Fruit fly (Drosophila melanogaster) whole organism, embryonic: ENCODE data around the gene CG13117.

Source experiments
- Atf3 ChIP-seq: fragments of 200-800 bp; sonication (Bioruptor generic); optimal IDR thresholded peaks from 3 replicates; lab custom pipeline; 2016; ENCODE audit warnings: missing biosample characterization, missing genetic modification characterization
- BtbVII ChIP-seq: fragments of 200-800 bp; sonication (Bioruptor generic); optimal IDR thresholded peaks from 3 replicates; lab custom pipeline; 2017; ENCODE audit warnings: missing biosample characterization, mild to moderate bottlenecking, missing genetic modification characterization
- CG10654 ChIP-seq: fragments of 200-800 bp; sonication (Bioruptor generic); optimal IDR thresholded peaks from 2 replicates; lab custom pipeline; 2016; ENCODE audit warnings: missing biosample characterization, missing genetic modification characterization
- CG11247 ChIP-seq: fragments of 200-800 bp; sonication (Bioruptor generic); IDR thresholded peaks from 2 replicates; pipeline ENCODE4 v1.3.6; 2022; ENCODE audit warnings: missing biosample characterization, missing genetic modification characterization
- CG11560 ChIP-seq: fragments of 200-800 bp; sonication (Bioruptor generic); IDR thresholded peaks from 3 replicates; pipeline ENCODE4 v1.3.6; 2022; ENCODE audit warnings: missing biosample characterization, missing genetic modification characterization
- CG12391 ChIP-seq: fragments of 200-800 bp; sonication (Bioruptor generic); optimal IDR thresholded peaks from 3 replicates; lab custom pipeline; 2018; ENCODE audit warnings: missing biosample characterization, mild to moderate bottlenecking, missing genetic modification characterization, moderate library complexity
- CG15011 ChIP-seq: fragments of 200-800 bp; sonication (Bioruptor generic); optimal IDR thresholded peaks from 3 replicates; lab custom pipeline; 2018; ENCODE audit warnings: missing biosample characterization, mild to moderate bottlenecking, missing genetic modification characterization
- CG15269 ChIP-seq: fragments of 200-800 bp; sonication (Bioruptor generic); optimal IDR thresholded peaks from 2 replicates; lab custom pipeline; 2018; ENCODE audit warnings: missing biosample characterization, mild to moderate bottlenecking, missing genetic modification characterization, moderate library complexity
- CG17385 ChIP-seq: fragments of 200-800 bp; sonication (Bioruptor generic); optimal IDR thresholded peaks from 3 replicates; lab custom pipeline; 2018; ENCODE audit warnings: missing biosample characterization, mild to moderate bottlenecking, missing genetic modification characterization
- CG17802 ChIP-seq: fragments of 200-800 bp; sonication (Bioruptor generic); optimal IDR thresholded peaks from 2 replicates; lab custom pipeline; 2018; ENCODE audit warnings: missing biosample characterization, mild to moderate bottlenecking, missing genetic modification characterization, moderate library complexity
- CG18011 ChIP-seq: fragments of 200-800 bp; sonication (Bioruptor generic); optimal IDR thresholded peaks from 2 replicates; lab custom pipeline; 2017; ENCODE audit warnings: missing biosample characterization, missing genetic modification characterization, mild to moderate bottlenecking, moderate library complexity, missing genotype
- CG18262 ChIP-seq: fragments of 200-800 bp; optimal IDR thresholded peaks from 3 replicates; lab custom pipeline; 2019; ENCODE audit warnings: missing biosample characterization, mild to moderate bottlenecking, missing genetic modification characterization, moderate library complexity
- CG18599 ChIP-seq: fragments of 200-800 bp; sonication (Bioruptor generic); optimal IDR thresholded peaks from 3 replicates; lab custom pipeline; 2017; ENCODE audit warnings: missing biosample characterization, missing genetic modification characterization, mild to moderate bottlenecking, moderate library complexity, missing genetic modification reagents
- CG2712 ChIP-seq: fragments of 200-800 bp; optimal IDR thresholded peaks from 3 replicates; lab custom pipeline; 2019; ENCODE audit warnings: missing biosample characterization, mild to moderate bottlenecking, missing genetic modification characterization, moderate library complexity
- CG3163 ChIP-seq: fragments of 200-800 bp; sonication (Bioruptor generic); optimal IDR thresholded peaks from 3 replicates; lab custom pipeline; 2016; ENCODE audit warnings: missing biosample characterization, missing genetic modification characterization
- CG3281 ChIP-seq: fragments of 200-800 bp; sonication (Bioruptor generic); optimal IDR thresholded peaks from 3 replicates; lab custom pipeline; 2017; ENCODE audit warnings: missing biosample characterization, mild to moderate bottlenecking, missing genetic modification characterization
- CG42726 ChIP-seq: fragments of 200-800 bp; sonication (Bioruptor generic); IDR thresholded peaks from 2 replicates; pipeline ENCODE4 v1.3.6; 2022; ENCODE audit warnings: missing biosample characterization, missing genetic modification characterization; ENCODE audit not compliant: partially characterized antibody
- CG4404 ChIP-seq: fragments of 200-800 bp; sonication (Bioruptor generic); IDR thresholded peaks from 2 replicates; pipeline ENCODE4 v1.3.6; 2022; ENCODE audit warnings: missing biosample characterization, missing genetic modification characterization
- CG4617 ChIP-seq: fragments of 200-800 bp; sonication (Bioruptor generic); optimal IDR thresholded peaks from 3 replicates; lab custom pipeline; 2016; ENCODE audit warnings: missing biosample characterization, missing genetic modification characterization, borderline replicate concordance
- CG6272 ChIP-seq: fragments of 200-800 bp; sonication (Bioruptor generic); IDR thresholded peaks from 2 replicates; pipeline ENCODE4 v1.3.6; 2022; ENCODE audit warnings: missing biosample characterization, missing genetic modification characterization
- CG6765 ChIP-seq: fragments of 200-800 bp; sonication (Bioruptor generic); optimal IDR thresholded peaks from 3 replicates; lab custom pipeline; 2017; ENCODE audit warnings: missing biosample characterization, mild to moderate bottlenecking, missing genetic modification characterization
- CG6813 ChIP-seq: fragments of 200-800 bp; sonication (Bioruptor generic); optimal IDR thresholded peaks from 2 replicates; lab custom pipeline; 2017; ENCODE audit warnings: missing biosample characterization, missing genetic modification characterization, mild to moderate bottlenecking, moderate library complexity, missing genetic modification reagents
- CG8089 ChIP-seq: fragments of 200-800 bp; sonication (Bioruptor generic); optimal IDR thresholded peaks from 3 replicates; lab custom pipeline; 2016; ENCODE audit warnings: missing biosample characterization, missing genetic modification characterization
- CG9797 ChIP-seq: fragments of 200-800 bp; sonication (Bioruptor generic); optimal IDR thresholded peaks from 3 replicates; lab custom pipeline; 2018; ENCODE audit warnings: missing biosample characterization, mild to moderate bottlenecking, missing genetic modification characterization
- CTCF ChIP-seq: fragments of 200-800 bp; sonication (Bioruptor generic); optimal IDR thresholded peaks from 2 replicates; lab custom pipeline; 2017; ENCODE audit warnings: missing biosample characterization, mild to moderate bottlenecking, missing genetic modification characterization, moderate library complexity
- Camta ChIP-seq: fragments of 200-800 bp; sonication (Bioruptor generic); optimal IDR thresholded peaks from 2 replicates; lab custom pipeline; 2016; ENCODE audit warnings: missing biosample characterization, missing genetic modification characterization
- Chrac-16 ChIP-seq: fragments of 200-800 bp; sonication (Bioruptor generic); optimal IDR thresholded peaks from 3 replicates; lab custom pipeline; 2016; ENCODE audit warnings: missing biosample characterization, missing genetic modification characterization
- Deaf1 ChIP-seq: fragments of 200-800 bp; optimal IDR thresholded peaks from 3 replicates; lab custom pipeline; 2019; ENCODE audit warnings: missing biosample characterization, mild to moderate bottlenecking, missing genetic modification characterization, moderate library complexity
- Doc3 ChIP-seq: fragments of 200-800 bp; sonication (Bioruptor generic); IDR thresholded peaks from 3 replicates; pipeline ENCODE4 v1.3.6; 2022; ENCODE audit warnings: missing biosample characterization, missing genetic modification characterization; ENCODE audit not compliant: partially characterized antibody
- Dp ChIP-seq: fragments of 200-800 bp; sonication (Bioruptor generic); optimal IDR thresholded peaks from 2 replicates; lab custom pipeline; 2018; ENCODE audit warnings: missing biosample characterization, mild to moderate bottlenecking, missing genetic modification characterization, moderate library complexity
- Elba2 ChIP-seq: fragments of 200-800 bp; sonication (Bioruptor generic); optimal IDR thresholded peaks from 3 replicates; lab custom pipeline; 2016; ENCODE audit warnings: missing biosample characterization, missing genetic modification characterization
- Hand ChIP-seq: fragments of 200-800 bp; sonication (Bioruptor generic); optimal IDR thresholded peaks from 2 replicates; lab custom pipeline; 2017; ENCODE audit warnings: mild to moderate bottlenecking, missing biosample characterization, missing genetic modification reagents, missing genetic modification characterization
- Hr3 ChIP-seq: fragments of 200-800 bp; sonication (Bioruptor generic); optimal IDR thresholded peaks from 3 replicates; lab custom pipeline; 2016; ENCODE audit warnings: missing biosample characterization, missing genetic modification characterization
- NC2α ChIP-seq: fragments of 200-800 bp; sonication (Bioruptor generic); optimal IDR thresholded peaks from 2 replicates; lab custom pipeline; 2016; ENCODE audit warnings: missing biosample characterization, missing genetic modification characterization
- Oli ChIP-seq: fragments of 200-800 bp; sonication (Bioruptor generic); optimal IDR thresholded peaks from 2 replicates; lab custom pipeline; 2018; ENCODE audit warnings: missing biosample characterization, mild to moderate bottlenecking, missing genetic modification characterization, moderate library complexity
- Usf ChIP-seq: fragments of 200-800 bp; sonication (Bioruptor generic); optimal IDR thresholded peaks from 2 replicates; lab custom pipeline; 2017; ENCODE audit warnings: missing genotype, missing biosample characterization, missing genetic modification characterization
- Xbp1 ChIP-seq: fragments of 200-800 bp; sonication (Bioruptor generic); optimal IDR thresholded peaks from 3 replicates; lab custom pipeline; 2016; ENCODE audit warnings: missing biosample characterization, mild to moderate bottlenecking, missing genetic modification characterization
- abd-A ChIP-seq: fragments of 200-800 bp; sonication (Bioruptor generic); optimal IDR thresholded peaks from 3 replicates; lab custom pipeline; 2019; ENCODE audit warnings: missing biosample characterization, mild to moderate bottlenecking, missing genetic modification characterization, moderate library complexity
- bigmax ChIP-seq: fragments of 200-800 bp; sonication (Bioruptor generic); optimal IDR thresholded peaks from 2 replicates; lab custom pipeline; 2018; ENCODE audit warnings: missing biosample characterization, mild to moderate bottlenecking, missing genetic modification characterization
- cg ChIP-seq: fragments of 200-800 bp; sonication (Bioruptor generic); optimal IDR thresholded peaks from 3 replicates; lab custom pipeline; 2019; ENCODE audit warnings: missing biosample characterization, mild to moderate bottlenecking, missing genetic modification characterization, moderate library complexity
- da ChIP-seq: fragments of 200-800 bp; sonication (Bioruptor generic); optimal IDR thresholded peaks from 2 replicates; lab custom pipeline; 2016; ENCODE audit warnings: missing biosample characterization, missing genetic modification characterization
- fd102C ChIP-seq: fragments of 200-800 bp; sonication (Bioruptor generic); optimal IDR thresholded peaks from 2 replicates; lab custom pipeline; 2018; ENCODE audit warnings: missing biosample characterization, mild to moderate bottlenecking, missing genetic modification characterization, moderate library complexity
- fd96Cb ChIP-seq: fragments of 200-800 bp; sonication (Bioruptor generic); optimal IDR thresholded peaks from 2 replicates; lab custom pipeline; 2018; ENCODE audit warnings: missing biosample characterization, mild to moderate bottlenecking, missing genetic modification characterization, moderate library complexity
- grn ChIP-seq: fragments of 200-800 bp; sonication (Bioruptor generic); optimal IDR thresholded peaks from 3 replicates; lab custom pipeline; 2017; ENCODE audit warnings: missing biosample characterization, missing genetic modification characterization
- gro ChIP-seq: fragments of 200-800 bp; sonication (Bioruptor generic); optimal IDR thresholded peaks from 2 replicates; lab custom pipeline; 2016; ENCODE audit warnings: missing biosample characterization, missing genetic modification characterization
- gsb ChIP-seq: fragments of 200-800 bp; sonication (Bioruptor generic); IDR thresholded peaks from 2 replicates; pipeline ENCODE4 v1.3.6; 2022; ENCODE audit warnings: missing biosample characterization, missing genetic modification characterization
- gsb-n ChIP-seq: fragments of 200-800 bp; sonication (Bioruptor generic); optimal IDR thresholded peaks from 3 replicates; lab custom pipeline; 2018; ENCODE audit warnings: missing biosample characterization, mild to moderate bottlenecking, missing genetic modification characterization
- nerfin-2 ChIP-seq: fragments of 200-800 bp; sonication (Bioruptor generic); IDR thresholded peaks from 2 replicates; pipeline ENCODE4 v1.3.6; 2022; ENCODE audit warnings: missing biosample characterization, missing genetic modification characterization; ENCODE audit not compliant: partially characterized antibody
- ro ChIP-seq: fragments of 200-800 bp; sonication (Bioruptor generic); IDR thresholded peaks from 2 replicates; pipeline ENCODE4 v1.3.6; 2022; ENCODE audit warnings: missing biosample characterization, missing genetic modification characterization
- run ChIP-seq: fragments of 200-800 bp; sonication (Bioruptor generic); optimal IDR thresholded peaks from 3 replicates; lab custom pipeline; 2018; ENCODE audit warnings: missing biosample characterization, mild to moderate bottlenecking, missing genetic modification characterization
- sim ChIP-seq: fragments of 200-800 bp; sonication (Bioruptor generic); IDR thresholded peaks from 2 replicates; pipeline ENCODE4 v1.3.6; 2022; ENCODE audit warnings: missing biosample characterization, missing genetic modification characterization

Gene CG13117

dm6 chr2L:9758856-9759255, 22.4 kb downstream of the CG13117 start (continued):
- TF ChIP-seq CG18011 (GFP tag; lab: Kevin White, UChicago) (peak; percentile 30), nerfin-2 (GFP tag; lab: Robert Waterston, UW) (peak; percentile 87), Doc3 (peak; percentile 92), CG11560 (peak; percentile 71; the same call in 2 of the 3 replicates), CG6765 (GFP tag; lab: Kevin White, UChicago) (no peak), cg (GFP tag; lab: Kevin White, UChicago) (peak; percentile 25), Dp (GFP tag; lab: Kevin White, UChicago) (peak; percentile 13), Hand (GFP tag; lab: Kevin White, UChicago) (no peak), abd-A (tag; lab: Kevin White, UChicago) (no peak), CG17802 (no peak), grn (GFP tag; lab: Kevin White, UChicago) (no peak), CG4404 (peak; percentile 42; the same call in 1 of the 2 replicates), Usf (GFP tag; lab: Kevin White, UChicago) (no peak), CG10654 (GFP tag; lab: Kevin White, UChicago) (peak; percentile 17), CG11247 (GFP tag; lab: Robert Waterston, UW) (peak; percentile 59; the same call in 1 of the 2 replicates), CG3163 (GFP tag; lab: Kevin White, UChicago) (peak; percentile 27), CG8089 (GFP tag; lab: Kevin White, UChicago) (no peak), CG15269 (tag; lab: Kevin White, UChicago) (peak; percentile 47), sim (no peak), Camta (no peak), Xbp1 (GFP tag; lab: Kevin White, UChicago) (peak; percentile 67), CG17385 (GFP tag; lab: Kevin White, UChicago) (peak; percentile 24), gro (peak; percentile 11), da (peak; percentile 23), BtbVII (GFP tag; lab: Kevin White, UChicago) (no peak), gsb (GFP tag; lab: Robert Waterston, UW) (peak; percentile 48), CG6272 (peak; percentile 76), CG18599 (GFP tag; lab: Kevin White, UChicago) (peak; percentile 58), NC2α (GFP tag; lab: Kevin White, UChicago) (no peak), ro (GFP tag; lab: Robert Waterston, UW) (no peak), Atf3 (peak; percentile 38), Deaf1 (tag; lab: Kevin White, UChicago) (peak; percentile 96), fd96Cb (tag; lab: Kevin White, UChicago) (no peak), CTCF (peak; percentile 24), fd102C (GFP tag; lab: Kevin White, UChicago) (no peak), Oli (tag; lab: Kevin White, UChicago) (peak; percentile 16), bigmax (GFP tag; lab: Kevin White, UChicago) (no peak), CG6813 (GFP tag; lab: Kevin White, UChicago) (peak; percentile 11), CG2712 (tag; lab: Kevin White, UChicago) (peak; percentile 71), Chrac-16 (GFP tag; lab: Kevin White, UChicago) (peak; percentile 46), CG18262 (peak; percentile 42), Hr3 (GFP tag; lab: Kevin White, UChicago) (peak; percentile 42), CG4617 (GFP tag; lab: Kevin White, UChicago) (no peak), CG15011 (no peak), gsb-n (peak; percentile 99), run (tag; lab: Kevin White, UChicago) (no peak), CG3281 (GFP tag; lab: Kevin White, UChicago) (peak; percentile 48), Elba2 (no peak), CG12391 (tag; lab: Kevin White, UChicago) (peak; percentile 74), CG9797 (no peak), CG42726 (GFP tag; lab: Robert Waterston, UW) (peak; percentile 93)
